Worm (Caenorhabditis elegans) whole organism, early embryonic: ENCODE results near the gene ZK792.4.

Source experiments
- ama-1 ChIP-seq: fragments of 150-350 bp; optimal IDR thresholded peaks from 2 replicates; lab custom pipeline; 2014
- ceh-13 ChIP-seq: fragments of 200-800 bp; sonication (Bioruptor generic); optimal IDR thresholded peaks from 2 replicates; lab custom pipeline; 2018; ENCODE audit warnings: mild to moderate bottlenecking, missing genetic modification characterization, missing compliant biosample characterization
- ceh-36 ChIP-seq: sonication (generic microtip); optimal IDR thresholded peaks from 2 replicates; lab custom pipeline; 2016; ENCODE audit warnings: missing genetic modification characterization, inconsistent platforms, missing compliant biosample characterization
- flt-1 ChIP-seq: fragments of 200-800 bp; sonication (Bioruptor generic); IDR thresholded peaks from 2 replicates; pipeline ENCODE4 v1.3.6; 2022; ENCODE audit warnings: missing genetic modification characterization, missing compliant biosample characterization
- hmbx-1 ChIP-seq: sonication (generic microtip); optimal IDR thresholded peaks from 2 replicates; lab custom pipeline; 2016; ENCODE audit warnings: mild to moderate bottlenecking, missing genetic modification characterization, missing compliant biosample characterization
- hmg-4 ChIP-seq: fragments of 200-800 bp; sonication (Bioruptor generic); optimal IDR thresholded peaks from 2 replicates; lab custom pipeline; 2018; ENCODE audit warnings: mild to moderate bottlenecking, missing genetic modification characterization, missing compliant biosample characterization
- hnd-1 ChIP-seq: sonication (generic microtip); optimal IDR thresholded peaks from 2 replicates; lab custom pipeline; 2016; ENCODE audit warnings: missing genetic modification characterization, missing compliant biosample characterization
- pes-1 ChIP-seq: fragments of 200-800 bp; sonication (Bioruptor generic); IDR thresholded peaks from 2 replicates; pipeline ENCODE4 v1.3.6; 2022; ENCODE audit warnings: missing genetic modification reagents, missing genetic modification characterization, missing compliant biosample characterization
- tbx-37 ChIP-seq: fragments of 200-800 bp; sonication (Bioruptor generic); conservative IDR thresholded peaks from 2 replicates; pipeline ENCODE4 v1.3.6; 2022; ENCODE audit warnings: missing genetic modification reagents, missing genetic modification characterization, missing compliant biosample characterization
- tra-4 ChIP-seq: sonication (generic microtip); optimal IDR thresholded peaks from 2 replicates; lab custom pipeline; 2017; ENCODE audit warnings: missing genetic modification characterization, missing compliant biosample characterization

DNA sequence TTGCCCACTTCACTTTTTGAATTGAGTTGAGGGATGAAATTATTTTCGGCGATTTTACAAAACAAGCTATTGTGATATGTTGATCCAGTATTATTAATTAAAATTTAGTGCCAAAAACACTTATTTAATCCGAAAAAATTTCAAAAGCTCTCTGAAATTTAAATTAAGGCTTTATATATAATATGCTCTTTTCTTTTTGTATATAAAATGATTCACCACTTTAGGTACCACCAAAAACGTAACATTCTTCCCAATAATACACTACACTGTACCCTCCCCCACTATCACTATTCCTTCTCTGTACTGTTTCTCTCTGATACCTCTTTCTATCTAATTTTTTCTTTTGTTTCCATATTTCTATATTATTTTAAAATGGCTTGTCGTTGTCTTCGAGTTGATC lies 38.0 kb downstream of the ZK792.4 start, which contains the start of gene prx-2:
- TF ChIP-seq hmbx-1 (tag; lab: Kevin White, UChicago) = no peak
- TF ChIP-seq hnd-1 (tag; lab: Kevin White, UChicago) = no peak
- no peak for TF ChIP-seq ama-1
- TF ChIP-seq flt-1 (GFP tag; lab: Robert Waterston, UW) = no peak
- no peak for TF ChIP-seq hmg-4 (GFP tag; lab: Kevin White, UChicago)
- TF ChIP-seq tra-4 = no peak
- no peak for TF ChIP-seq tbx-37 (GFP tag; lab: Robert Waterston, UW)
- TF ChIP-seq pes-1 = no peak
- TF ChIP-seq ceh-13 = no peak
- no peak for TF ChIP-seq ceh-36 (tag; lab: Kevin White, UChicago)
